Worm (Caenorhabditis elegans): Measurements from ENCODE around the gene sgn-1.

sgn-1 gene

ce11 chrII:8769375-8769774, 14.1 kb downstream of the sgn-1 start:
- no peak for TF ChIP-seq lin-38 (GFP tag; IDR thresholded peaks at IDR 0.05)
- no peak for TF ChIP-seq set-16 (GFP tag; IDR thresholded peaks at IDR 0.05)
- no peak for TF ChIP-seq dpl-1 (GFP tag; optimal IDR thresholded peaks at IDR 0.05)
- TF ChIP-seq nhr-48 (tag; optimal IDR thresholded peaks at IDR 0.05), result no peak
- TF ChIP-seq ctbp-1 (GFP tag; IDR thresholded peaks at IDR 0.05), result no peak
- no peak for TF ChIP-seq sdz-12 (GFP tag; optimal IDR thresholded peaks at IDR 0.05)
- TF ChIP-seq R02D3.7 (tag; optimal IDR thresholded peaks at IDR 0.05), result no peak
- no peak for TF ChIP-seq hif-1 (tag; optimal IDR thresholded peaks at IDR 0.05)
- no peak for TF ChIP-seq saeg-2 (GFP tag; IDR thresholded peaks at IDR 0.05)
- no peak for TF ChIP-seq snpc-1.2 (GFP tag; IDR thresholded peaks at IDR 0.05)
- no peak for TF ChIP-seq egl-27 (tag; optimal IDR thresholded peaks at IDR 0.05)
- no peak for TF ChIP-seq F49E8.2 (tag; optimal IDR thresholded peaks at IDR 0.05; ENCODE audit: borderline replicate concordance)
- no peak for TF ChIP-seq nhr-28 (tag; optimal IDR thresholded peaks at IDR 0.05)
- TF ChIP-seq unc-39 (tag; optimal IDR thresholded peaks at IDR 0.05), result no peak
- TF ChIP-seq mes-2 (tag; optimal IDR thresholded peaks at IDR 0.05; ENCODE audit: poor library complexity, severe bottlenecking), result peak; percentile 54
- no peak for TF ChIP-seq ama-1 (optimal IDR thresholded peaks at IDR 0.05)
- TF ChIP-seq madf-9 (GFP tag; conservative IDR thresholded peaks at IDR 0.05), result 0 out of 2 replicates have a peak, but pooled peaks have one; percentile 4
- no peak for TF ChIP-seq pha-4 (GFP tag; IDR thresholded peaks at IDR 0.05)
- TF ChIP-seq pha-4 (tag; optimal IDR thresholded peaks at IDR 0.05), result no peak
- TF ChIP-seq dmd-6 (GFP tag; IDR thresholded peaks at IDR 0.05), result peak; percentile 27; the same call in 1 of the 2 replicates
- TF ChIP-seq ces-1 (GFP tag; optimal IDR thresholded peaks at IDR 0.05), result no peak
- no peak for TF ChIP-seq spr-1 (tag; optimal IDR thresholded peaks at IDR 0.05)
- TF ChIP-seq F37D6.2 (tag; optimal IDR thresholded peaks at IDR 0.05), result no peak
- no peak for TF ChIP-seq mxl-3 (GFP tag; optimal IDR thresholded peaks at IDR 0.05)
- TF ChIP-seq mep-1 (tag; optimal IDR thresholded peaks at IDR 0.05), result peak; percentile 48
- TF ChIP-seq tag-97 (GFP tag; IDR thresholded peaks at IDR 0.05), result no peak
- TF ChIP-seq tra-1 (GFP tag; IDR thresholded peaks at IDR 0.05), result no peak
- TF ChIP-seq ZK337.2 (GFP tag; IDR thresholded peaks at IDR 0.05), result no peak
- TF ChIP-seq lsy-2 (tag; optimal IDR thresholded peaks at IDR 0.05), result peak in 1 of 2 experiments; percentile 32
- no peak for TF ChIP-seq T20F7.1 (GFP tag; optimal IDR thresholded peaks at IDR 0.05)
- TF ChIP-seq zip-11 (GFP tag; IDR thresholded peaks at IDR 0.05), result no peak
- TF ChIP-seq dve-1 (tag; optimal IDR thresholded peaks at IDR 0.05; ENCODE audit: insufficient read depth), result peak; percentile 25
- no peak for TF ChIP-seq daf-16 (GFP tag; optimal IDR thresholded peaks at IDR 0.05)
- peak; percentile 11 for TF ChIP-seq daf-16 (tag; optimal IDR thresholded peaks at IDR 0.05)
- no peak for TF ChIP-seq nhr-76 (tag; optimal IDR thresholded peaks at IDR 0.05)
- peak; percentile 65 for TF ChIP-seq hmg-1.1 (GFP tag; IDR thresholded peaks at IDR 0.05)
- TF ChIP-seq rbr-2 (tag; optimal IDR thresholded peaks at IDR 0.05), result peak; percentile 1
- no peak for TF ChIP-seq mdl-1 (tag; optimal IDR thresholded peaks at IDR 0.05)
- no peak for TF ChIP-seq nhr-111 (GFP tag; optimal IDR thresholded peaks at IDR 0.05)
- no peak for TF ChIP-seq Y105C5A.15 (GFP tag; IDR thresholded peaks at IDR 0.05)
- TF ChIP-seq nhr-41 (GFP tag; IDR thresholded peaks at IDR 0.05), result no peak
- no peak for TF ChIP-seq nhr-6 (tag; optimal IDR thresholded peaks at IDR 0.05)
- TF ChIP-seq gei-8 (GFP tag; optimal IDR thresholded peaks at IDR 0.05), result no peak
- peak; percentile 3 for TF ChIP-seq pqm-1 (tag; optimal IDR thresholded peaks at IDR 0.05)
- no peak for TF ChIP-seq nhr-11 (tag; optimal IDR thresholded peaks at IDR 0.05)
- no peak for TF ChIP-seq snpc-4 (tag; optimal IDR thresholded peaks at IDR 0.05)
- TF ChIP-seq zfp-2 (tag; optimal IDR thresholded peaks at IDR 0.05), result no peak
- no peak for TF ChIP-seq ceh-62 (tag; optimal IDR thresholded peaks at IDR 0.05)
- no peak for TF ChIP-seq spr-3 (GFP tag; optimal IDR thresholded peaks at IDR 0.05)
- no peak for TF ChIP-seq nhr-102 (tag; optimal IDR thresholded peaks at IDR 0.05)
- no peak for TF ChIP-seq attf-4 (tag; optimal IDR thresholded peaks at IDR 0.05)
- TF ChIP-seq hlh-11 (tag; optimal IDR thresholded peaks at IDR 0.05), result peak; percentile 20
- TF ChIP-seq vab-7 (GFP tag; IDR thresholded peaks at IDR 0.05), result no peak
